Worm (Caenorhabditis elegans): ENCODE measurements around the gene col-184.

The col-184 gene

DNA sequence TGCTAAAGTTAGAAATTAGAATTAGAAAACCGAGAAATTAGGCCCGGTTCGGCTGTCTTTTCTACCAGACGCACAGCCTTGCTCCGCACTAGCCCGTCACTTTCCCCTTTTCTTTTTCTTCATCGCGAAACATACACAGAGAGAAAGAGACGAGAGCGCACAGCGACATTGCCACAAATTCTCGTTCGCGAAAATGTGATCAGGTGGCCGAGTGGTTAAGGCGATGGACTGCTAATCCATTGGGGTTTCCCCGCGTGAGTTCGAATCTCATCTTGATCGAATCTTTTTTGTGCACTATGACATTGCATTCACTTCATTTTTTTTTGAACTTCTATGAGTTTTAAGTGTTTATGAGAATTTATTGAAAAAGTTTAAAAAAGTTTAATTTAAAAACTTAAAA lies 26.8 kb upstream of the col-184 start (continued):
- TF ChIP-seq tbx-9 (tag; optimal IDR thresholded peaks at IDR 0.05; ENCODE audit: borderline replicate concordance) (no peak), lin-35 (GFP tag; optimal IDR thresholded peaks at IDR 0.05) (peak in 1 of 3 experiments; percentile 42), nfya-1 (tag; optimal IDR thresholded peaks at IDR 0.05; ENCODE audit: borderline replicate concordance, insufficient read depth) (no peak), nhr-90 (tag; optimal IDR thresholded peaks at IDR 0.05) (peak; percentile 60), dox-1 (GFP tag; IDR thresholded peaks at IDR 0.05) (peak; percentile 90), T07F8.4 (tag; optimal IDR thresholded peaks at IDR 0.05) (peak; percentile 38), hmg-20 (GFP tag; IDR thresholded peaks at IDR 0.05) (peak; percentile 33; the same call in 1 of the 2 replicates), nfyb-1 (GFP tag; IDR thresholded peaks at IDR 0.05) (peak; percentile 47; the same call in 1 of the 2 replicates), B0336.3 (GFP tag; IDR thresholded peaks at IDR 0.05) (peak; percentile 48; the same call in 1 of the 2 replicates), snpc-3.4 (tag; optimal IDR thresholded peaks at IDR 0.05) (no peak), sptf-2 (GFP tag; optimal IDR thresholded peaks at IDR 0.05) (peak; percentile 6), ets-4 (GFP tag; optimal IDR thresholded peaks at IDR 0.05) (no peak), ZK185.1 (tag; optimal IDR thresholded peaks at IDR 0.05; ENCODE audit: poor library complexity, severe bottlenecking) (peak; percentile 61), unc-130 (GFP tag; optimal IDR thresholded peaks at IDR 0.05) (no peak), F37B4.10 (GFP tag; IDR thresholded peaks at IDR 0.05) (no peak), bed-2 (GFP tag; IDR thresholded peaks at IDR 0.05) (no peak), C17E4.6 (GFP tag; IDR thresholded peaks at IDR 0.05) (no peak), pha-4 (tag; optimal IDR thresholded peaks at IDR 0.05) (no peak), egl-18 (GFP tag; IDR thresholded peaks at IDR 0.05) (no peak), pbrm-1 (GFP tag; IDR thresholded peaks at IDR 0.05) (peak; percentile 84), hlh-12 (tag; optimal IDR thresholded peaks at IDR 0.05) (no peak), B0261.1 (tag; optimal IDR thresholded peaks at IDR 0.05) (peak; percentile 89), lin-54 (GFP tag; optimal IDR thresholded peaks at IDR 0.05) (peak; percentile 34), F57A8.1 (GFP tag; optimal IDR thresholded peaks at IDR 0.05) (no peak), madf-3 (GFP tag; IDR thresholded peaks at IDR 0.05) (no peak), K12H6.12 (tag; optimal IDR thresholded peaks at IDR 0.05) (no peak), ceh-79 (tag; optimal IDR thresholded peaks at IDR 0.05) (no peak), B0019.2 (GFP tag; conservative IDR thresholded peaks at IDR 0.05) (no peak), efl-1 (GFP tag; optimal IDR thresholded peaks at IDR 0.05) (no peak), ztf-28 (GFP tag; IDR thresholded peaks at IDR 0.05) (0 out of 2 replicates have a peak, but pooled peaks have one; percentile 60), aptf-2 (GFP tag; conservative IDR thresholded peaks at IDR 0.05) (no peak), bed-1 (GFP tag; IDR thresholded peaks at IDR 0.05) (no peak), ceh-58 (GFP tag; IDR thresholded peaks at IDR 0.05) (no peak), fkh-3 (tag; optimal IDR thresholded peaks at IDR 0.05) (no peak), hsf-1 (GFP tag; IDR thresholded peaks at IDR 0.05) (no peak), ama-1 (optimal IDR thresholded peaks at IDR 0.05) (no peak), ama-1 (GFP tag; optimal IDR thresholded peaks at IDR 0.05) (no peak), somi-1 (GFP tag; optimal IDR thresholded peaks at IDR 0.05) (no peak), Y56A3A.18 (GFP tag; IDR thresholded peaks at IDR 0.05) (peak; percentile 75; the same call in 1 of the 2 replicates), B0035.1 (tag; optimal IDR thresholded peaks at IDR 0.05) (no peak), madf-6 (GFP tag; IDR thresholded peaks at IDR 0.05) (no peak; the same call in 1 of the 2 replicates), mxl-1 (tag; optimal IDR thresholded peaks at IDR 0.05) (no peak), gei-17 (GFP tag; optimal IDR thresholded peaks at IDR 0.05) (peak; percentile 75), egl-44 (GFP tag; IDR thresholded peaks at IDR 0.05) (peak; percentile 54; the same call in 1 of the 2 replicates), lin-40 (tag; optimal IDR thresholded peaks at IDR 0.05) (peak; percentile 68), aptf-3 (GFP tag; IDR thresholded peaks at IDR 0.05) (no peak), D2030.7 (GFP tag; IDR thresholded peaks at IDR 0.05) (peak; percentile 83), xnd-1 (tag; optimal IDR thresholded peaks at IDR 0.05) (no peak), F10E7.11 (tag; optimal IDR thresholded peaks at IDR 0.05) (no peak)
